Worm (Caenorhabditis elegans): Measurements from ENCODE around the gene str-44.

DNA sequence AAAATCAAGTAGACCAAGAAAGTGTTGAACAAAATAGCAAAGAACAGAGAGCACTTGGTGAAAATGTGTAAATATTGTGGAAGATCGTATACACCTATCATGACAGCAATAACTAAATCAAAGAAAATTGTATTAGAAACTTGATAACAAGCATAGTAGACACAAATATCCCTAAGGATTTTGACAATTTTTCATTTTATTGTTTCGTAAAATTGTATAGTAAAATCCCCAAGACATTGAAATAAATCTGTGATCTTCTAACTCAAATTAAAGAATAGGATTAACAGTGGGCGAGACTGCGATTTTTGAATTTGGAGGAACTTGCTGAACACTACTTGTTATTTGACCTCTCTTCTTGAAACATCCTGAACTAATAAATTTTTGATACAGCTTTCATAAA, 5.8 kb upstream of the str-44 start, which contains the start of gene str-220:
- TF ChIP-seq W03F9.2 (tag; optimal IDR thresholded peaks at IDR 0.05) (no peak), dao-5 (tag; optimal IDR thresholded peaks at IDR 0.05) (no peak)

All from whole organism, L4/young adult.